Fruit fly (Drosophila melanogaster) whole organism, embryonic: Measurements from ENCODE around the gene CG14442.

Experiments used
- Hr39 ChIP-seq: fragments of >200 bp; optimal IDR thresholded peaks from 2 replicates; lab custom pipeline; 2017
- ci ChIP-seq: fragments of 200-800 bp; sonication (Bioruptor generic); IDR thresholded peaks from 3 replicates; pipeline ENCODE4 v1.3.6; 2022; ENCODE audit warnings: missing biosample characterization, missing genetic modification characterization
- shn ChIP-seq: fragments of 200-800 bp; sonication (Bioruptor generic); optimal IDR thresholded peaks from 3 replicates; lab custom pipeline; 2016; ENCODE audit warnings: missing biosample characterization, missing genetic modification characterization
- wdn ChIP-seq: fragments of 200-800 bp; sonication (Bioruptor generic); IDR thresholded peaks from 2 replicates; pipeline ENCODE4 v1.3.6; 2022; ENCODE audit warnings: missing biosample characterization, missing genetic modification characterization

dm6 chrX:6661880-6662279 lies 32.9 kb downstream of the CG14442 start:
- TF ChIP-seq wdn (GFP tag; lab: Robert Waterston, UW) (no peak), shn (no peak), ci (GFP tag; lab: Robert Waterston, UW) (no peak), Hr39 (lab: Kevin White, UChicago) (no peak)
